Worm (Caenorhabditis elegans) whole organism, young adult: ENCODE results near the gene F43E2.1.

Experiments
- B0019.2 ChIP-seq: fragments of 200-800 bp; sonication (Bioruptor generic); conservative IDR thresholded peaks from 2 replicates; pipeline ENCODE4 v1.3.6; 2022; ENCODE audit warnings: missing genetic modification reagents, missing genetic modification characterization, missing compliant biosample characterization
- B0336.3 ChIP-seq: fragments of 200-800 bp; sonication (Bioruptor generic); IDR thresholded peaks from 2 replicates; pipeline ENCODE4 v1.3.6; 2022; ENCODE audit warnings: missing genetic modification characterization, missing compliant biosample characterization
- F10E7.11 ChIP-seq: sonication (generic microtip); optimal IDR thresholded peaks from 2 replicates; lab custom pipeline; 2017; ENCODE audit warnings: mild to moderate bottlenecking, missing genetic modification characterization, moderate library complexity, missing compliant biosample characterization
- F22D6.2 ChIP-seq: sonication (generic microtip); optimal IDR thresholded peaks from 2 replicates; lab custom pipeline; 2016; ENCODE audit warnings: mild to moderate bottlenecking, missing genetic modification characterization, missing compliant biosample characterization
- F23B12.7 ChIP-seq: sonication (generic microtip); optimal IDR thresholded peaks from 2 replicates; lab custom pipeline; 2017; ENCODE audit warnings: missing genetic modification characterization, mild to moderate bottlenecking, missing compliant biosample characterization, antibody characterized with exemption, moderate library complexity; ENCODE audit not compliant: insufficient read depth
- F39B2.1 ChIP-seq: fragments of 200-800 bp; sonication (Bioruptor generic); IDR thresholded peaks from 2 replicates; pipeline ENCODE4 v1.3.6; 2022; ENCODE audit warnings: missing genetic modification reagents, missing genetic modification characterization, missing compliant biosample characterization
- F55B11.4 ChIP-seq: sonication (generic microtip); optimal IDR thresholded peaks from 2 replicates; lab custom pipeline; 2016; ENCODE audit warnings: missing compliant biosample characterization, missing genetic modification characterization, borderline replicate concordance; ENCODE audit not compliant: insufficient read depth
- F57A8.1 ChIP-seq: fragments of 200-800 bp; sonication (Bioruptor generic); optimal IDR thresholded peaks from 2 replicates; lab custom pipeline; 2018; ENCODE audit warnings: mild to moderate bottlenecking, missing genetic modification characterization, moderate library complexity, missing compliant biosample characterization
- K11D2.4 ChIP-seq: fragments of 200-800 bp; sonication (Bioruptor generic); IDR thresholded peaks from 2 replicates; pipeline ENCODE4 v1.3.6; 2022; ENCODE audit warnings: missing genetic modification reagents, missing genetic modification characterization, missing compliant biosample characterization
- T07F8.4 ChIP-seq: sonication (generic microtip); optimal IDR thresholded peaks from 2 replicates; lab custom pipeline; 2016; ENCODE audit warnings: mild to moderate bottlenecking, missing genetic modification characterization, moderate library complexity, missing compliant biosample characterization
- Y53F4B.3 ChIP-seq: fragments of 200-800 bp; sonication (Bioruptor generic); IDR thresholded peaks from 2 replicates; pipeline ENCODE4 v1.3.6; 2022; ENCODE audit warnings: missing genetic modification reagents, missing genetic modification characterization, missing compliant biosample characterization
- Y53G8AR.9 ChIP-seq: fragments of 200-800 bp; sonication (Bioruptor generic); conservative IDR thresholded peaks from 2 replicates; pipeline ENCODE4 v1.3.6; 2022; ENCODE audit warnings: missing genetic modification reagents, missing genetic modification characterization, missing compliant biosample characterization
- Y67H2A.10 ChIP-seq: fragments of 200-800 bp; sonication (Bioruptor generic); conservative IDR thresholded peaks from 2 replicates; pipeline ENCODE4 v1.3.6; 2022; ENCODE audit warnings: missing genetic modification reagents, missing genetic modification characterization, missing compliant biosample characterization
- Y95B8A.8 ChIP-seq: fragments of 200-800 bp; sonication (Bioruptor generic); IDR thresholded peaks from 2 replicates; pipeline ENCODE4 v1.3.6; 2022; ENCODE audit warnings: missing genetic modification reagents, missing genetic modification characterization, missing compliant biosample characterization
- akir-1 ChIP-seq: fragments of 200-800 bp; sonication (Bioruptor generic); optimal IDR thresholded peaks from 2 replicates; lab custom pipeline; 2018; ENCODE audit warnings: mild to moderate bottlenecking, missing genetic modification characterization, moderate library complexity, missing compliant biosample characterization
- ama-1 ChIP-seq, 3 experiments: fragments of 150-350 bp in 1 of 3; sonication (generic microtip) in 2 of 3; optimal IDR thresholded peaks; 2 replicates each; lab custom pipeline; 2014 to 2018; ENCODE audit warnings: missing biosample characterization in 2 of 3, missing genetic modification characterization in 2 of 3, missing genetic modification reagents in 2 of 3
- atf-7 ChIP-seq: sonication (generic microtip); optimal IDR thresholded peaks from 2 replicates; lab custom pipeline; 2017; ENCODE audit warnings: mild to moderate bottlenecking, missing genetic modification characterization, missing compliant biosample characterization
- attf-3 ChIP-seq: fragments of 200-800 bp; sonication (Bioruptor generic); conservative IDR thresholded peaks from 2 replicates; pipeline ENCODE4 v1.3.6; 2022; ENCODE audit warnings: missing genetic modification reagents, missing genetic modification characterization, missing compliant biosample characterization
- attf-5 ChIP-seq: fragments of 200-800 bp; sonication (Bioruptor generic); optimal IDR thresholded peaks from 2 replicates; lab custom pipeline; 2018; ENCODE audit warnings: mild to moderate bottlenecking, missing genetic modification characterization, missing compliant biosample characterization
- bed-1 ChIP-seq: fragments of 200-800 bp; sonication (Bioruptor generic); IDR thresholded peaks from 2 replicates; pipeline ENCODE4 v1.3.6; 2022; ENCODE audit warnings: missing genetic modification reagents, missing genetic modification characterization, missing compliant biosample characterization
- ccch-3 ChIP-seq: fragments of 200-800 bp; sonication (Bioruptor generic); optimal IDR thresholded peaks from 2 replicates; lab custom pipeline; 2018; ENCODE audit warnings: mild to moderate bottlenecking, missing genetic modification characterization, missing compliant biosample characterization
- cebp-2 ChIP-seq: fragments of 200-800 bp; sonication (Bioruptor generic); IDR thresholded peaks from 2 replicates; pipeline ENCODE4 v1.3.6; 2022; ENCODE audit warnings: missing genetic modification characterization, missing compliant biosample characterization
- ceh-79 ChIP-seq: sonication (generic microtip); optimal IDR thresholded peaks from 2 replicates; lab custom pipeline; 2017; ENCODE audit warnings: mild to moderate bottlenecking, missing genetic modification characterization, missing compliant biosample characterization
- chd-7 ChIP-seq: sonication (generic microtip); optimal IDR thresholded peaks from 2 replicates; lab custom pipeline; 2016; ENCODE audit warnings: mild to moderate bottlenecking, missing genetic modification characterization, moderate library complexity, missing compliant biosample characterization
- egrh-3 ChIP-seq: fragments of 200-800 bp; sonication (Bioruptor generic); IDR thresholded peaks from 2 replicates; pipeline ENCODE4 v1.3.6; 2022; ENCODE audit warnings: missing genetic modification reagents, missing genetic modification characterization, missing compliant biosample characterization
- ekl-4 ChIP-seq: fragments of 200-800 bp; sonication (Bioruptor generic); IDR thresholded peaks from 2 replicates; pipeline ENCODE4 v1.3.6; 2022; ENCODE audit warnings: missing genetic modification reagents, missing genetic modification characterization, missing compliant biosample characterization
- ets-4 ChIP-seq: fragments of 200-800 bp; sonication (Bioruptor generic); optimal IDR thresholded peaks from 2 replicates; lab custom pipeline; 2018; ENCODE audit warnings: mild to moderate bottlenecking, missing genetic modification characterization, missing compliant biosample characterization
- hlh-26 ChIP-seq: fragments of 200-800 bp; sonication (Bioruptor generic); conservative IDR thresholded peaks from 2 replicates; pipeline ENCODE4 v1.3.6; 2022; ENCODE audit warnings: missing genetic modification reagents, missing genetic modification characterization, missing compliant biosample characterization
- hrde-1 ChIP-seq: sonication (generic microtip); optimal IDR thresholded peaks from 2 replicates; lab custom pipeline; 2016; ENCODE audit warnings: missing genetic modification characterization, mild to moderate bottlenecking, missing compliant biosample characterization, moderate library complexity, missing genotype, missing genetic modification reagents, borderline replicate concordance
- lin-40 ChIP-seq: sonication (generic microtip); optimal IDR thresholded peaks from 2 replicates; lab custom pipeline; 2016; ENCODE audit warnings: missing genetic modification characterization, mild to moderate bottlenecking, missing compliant biosample characterization, missing genotype, missing genetic modification reagents
- madf-6 ChIP-seq: fragments of 200-800 bp; sonication (Bioruptor generic); IDR thresholded peaks from 2 replicates; pipeline ENCODE4 v1.3.6; 2022; ENCODE audit warnings: missing genetic modification reagents, missing genetic modification characterization, missing compliant biosample characterization
- mel-28 ChIP-seq: sonication (generic microtip); optimal IDR thresholded peaks from 2 replicates; lab custom pipeline; 2016; ENCODE audit warnings: borderline replicate concordance, mild to moderate bottlenecking, missing genetic modification characterization, missing compliant biosample characterization
- mes-4 ChIP-seq: sonication (generic microtip); optimal IDR thresholded peaks from 2 replicates; lab custom pipeline; 2016; ENCODE audit warnings: missing genotype, missing genetic modification characterization, missing compliant biosample characterization
- nhr-120 ChIP-seq: fragments of 200-800 bp; sonication (Bioruptor generic); IDR thresholded peaks from 2 replicates; pipeline ENCODE4 v1.3.6; 2022; ENCODE audit warnings: missing genetic modification characterization, missing compliant biosample characterization
- nhr-27 ChIP-seq: fragments of 200-800 bp; sonication (Bioruptor generic); optimal IDR thresholded peaks from 2 replicates; lab custom pipeline; 2018; ENCODE audit warnings: mild to moderate bottlenecking, missing genetic modification characterization, moderate library complexity, missing compliant biosample characterization
- nhr-80 ChIP-seq: sonication (generic microtip); optimal IDR thresholded peaks from 2 replicates; lab custom pipeline; 2016; ENCODE audit warnings: missing genetic modification characterization, missing compliant biosample characterization
- nhr-90 ChIP-seq: sonication (generic microtip); optimal IDR thresholded peaks from 2 replicates; lab custom pipeline; 2016; ENCODE audit warnings: missing genotype, mild to moderate bottlenecking, missing genetic modification characterization, missing compliant biosample characterization
- pha-4 ChIP-seq: fragments of 150-350 bp; sonication (generic microtip); optimal IDR thresholded peaks from 2 replicates; lab custom pipeline; 2014; ENCODE audit warnings: missing biosample characterization, missing genetic modification reagents, missing genetic modification characterization
- rec-8 ChIP-seq, 2 experiments: sonication (generic microtip); optimal IDR thresholded peaks; 2 replicates each; lab custom pipeline; 2016; ENCODE audit warnings: mild to moderate bottlenecking in 2 of 2, missing genetic modification characterization in 2 of 2, missing genetic modification reagents in 2 of 2, missing genotype in 2 of 2, missing biosample characterization in 1 of 2, missing compliant biosample characterization in 1 of 2, moderate library complexity in 1 of 2
- sea-2 ChIP-seq: fragments of 200-800 bp; sonication (Bioruptor generic); IDR thresholded peaks from 2 replicates; pipeline ENCODE4 v1.3.6; 2022; ENCODE audit warnings: missing genetic modification characterization, missing compliant biosample characterization
- snpc-1.1 ChIP-seq: sonication (generic microtip); optimal IDR thresholded peaks from 2 replicates; lab custom pipeline; 2017; ENCODE audit warnings: missing genetic modification characterization, mild to moderate bottlenecking, missing compliant biosample characterization, antibody characterized with exemption, moderate library complexity, missing genotype, missing genetic modification reagents; ENCODE audit not compliant: insufficient read depth
- snpc-1.3 ChIP-seq: sonication (generic microtip); optimal IDR thresholded peaks from 2 replicates; lab custom pipeline; 2017; ENCODE audit warnings: missing genetic modification characterization, mild to moderate bottlenecking, missing compliant biosample characterization, antibody characterized with exemption, moderate library complexity, missing genotype, missing genetic modification reagents; ENCODE audit not compliant: insufficient read depth
- unc-130 ChIP-seq: sonication (generic microtip); optimal IDR thresholded peaks from 2 replicates; lab custom pipeline; 2016; ENCODE audit warnings: missing genetic modification reagents, missing genetic modification characterization, missing compliant biosample characterization
- xnd-1 ChIP-seq: sonication (generic microtip); optimal IDR thresholded peaks from 2 replicates; lab custom pipeline; 2016; ENCODE audit warnings: missing genotype, missing genetic modification reagents, missing genetic modification characterization, missing compliant biosample characterization
- zfh-2 ChIP-seq: fragments of 200-800 bp; sonication (Bioruptor generic); conservative IDR thresholded peaks from 2 replicates; pipeline ENCODE4 v1.3.6; 2022; ENCODE audit warnings: missing genetic modification reagents, missing genetic modification characterization, missing compliant biosample characterization
- ztf-25 ChIP-seq: fragments of 200-800 bp; sonication (Bioruptor generic); IDR thresholded peaks from 2 replicates; pipeline ENCODE4 v1.3.6; 2022; ENCODE audit warnings: missing genetic modification reagents, missing genetic modification characterization, missing compliant biosample characterization
- ztf-26 ChIP-seq: sonication (generic microtip); optimal IDR thresholded peaks from 2 replicates; lab custom pipeline; 2017; ENCODE audit warnings: missing genetic modification characterization, missing compliant biosample characterization
- ztf-3 ChIP-seq: fragments of 200-800 bp; sonication (Bioruptor generic); optimal IDR thresholded peaks from 2 replicates; lab custom pipeline; 2018; ENCODE audit warnings: mild to moderate bottlenecking, missing genetic modification characterization, missing compliant biosample characterization

The F43E2.1 gene

ce11 chrII:7337469-7337893 lies 37.6 kb upstream of the F43E2.1 start (continued):
- TF ChIP-seq rec-8 (tag; optimal IDR thresholded peaks at IDR 0.05; lab: Kevin White, UChicago) (no peak), F39B2.1 (GFP tag; lab: Robert Waterston, UW) (no peak), sea-2 (no peak), mes-4 (tag; lab: Kevin White, UChicago) (no peak), ama-1 (optimal IDR thresholded peaks at IDR 0.05; lab: Kevin White, UChicago) (no peak), ama-1 (GFP tag; optimal IDR thresholded peaks at IDR 0.05; lab: Kevin White, UChicago) (no peak), lin-40 (tag; lab: Kevin White, UChicago) (peak; percentile 87), Y67H2A.10 (GFP tag; lab: Robert Waterston, UW) (no peak), Y53G8AR.9 (GFP tag; lab: Robert Waterston, UW) (no peak), pha-4 (tag; lab: Kevin White, UChicago) (peak; percentile 49), F22D6.2 (peak; percentile 86), madf-6 (no peak), unc-130 (GFP tag; lab: Kevin White, UChicago) (no peak), Y95B8A.8 (GFP tag; lab: Robert Waterston, UW) (no peak), nhr-90 (tag; lab: Kevin White, UChicago) (peak; percentile 70), hlh-26 (GFP tag; lab: Robert Waterston, UW) (no peak), B0336.3 (GFP tag; lab: Robert Waterston, UW) (peak; percentile 88), attf-5 (GFP tag; lab: Kevin White, UChicago) (peak; percentile 75), F10E7.11 (tag; lab: Kevin White, UChicago) (no peak), egrh-3 (GFP tag; lab: Robert Waterston, UW) (no peak), chd-7 (tag; lab: Kevin White, UChicago) (peak; percentile 82), ztf-3 (GFP tag; lab: Kevin White, UChicago) (no peak), ceh-79 (tag; lab: Kevin White, UChicago) (no peak), ccch-3 (no peak), xnd-1 (no peak), F57A8.1 (GFP tag; lab: Kevin White, UChicago) (no peak), Y53F4B.3 (GFP tag; lab: Robert Waterston, UW) (no peak), zfh-2 (GFP tag; lab: Robert Waterston, UW) (no peak), T07F8.4 (tag; lab: Kevin White, UChicago) (no peak), F23B12.7 (peak; percentile 22), akir-1 (GFP tag; lab: Kevin White, UChicago) (no peak), hrde-1 (no peak), ets-4 (peak; percentile 8), mel-28 (no peak), ekl-4 (GFP tag; lab: Robert Waterston, UW) (no peak), cebp-2 (no peak), B0019.2 (GFP tag; lab: Robert Waterston, UW) (no peak), attf-3 (no peak), bed-1 (GFP tag; lab: Robert Waterston, UW) (no peak), nhr-80 (tag; lab: Kevin White, UChicago) (peak; percentile 96), atf-7 (tag; lab: Kevin White, UChicago) (peak; percentile 86), K11D2.4 (peak; percentile 54; the same call in 1 of the 2 replicates), F55B11.4 (tag; lab: Kevin White, UChicago) (no peak), ztf-25 (GFP tag; lab: Robert Waterston, UW) (no peak), ztf-26 (tag; lab: Kevin White, UChicago) (peak; percentile 95), nhr-27 (tag; lab: Kevin White, UChicago) (no peak), snpc-1.1 (tag; lab: Kevin White, UChicago) (no peak), snpc-1.3 (tag; lab: Kevin White, UChicago) (no peak), nhr-120 (GFP tag; lab: Robert Waterston, UW) (no peak)
